Fruit fly (Drosophila melanogaster) Kc167 (cell line): ENCODE measurements around the gene CG43117.

Source experiments
- h ChIP-seq: fragments of >200 bp; optimal IDR thresholded peaks from 3 replicates; lab custom pipeline; 2018; ENCODE audit warnings: missing external identifiers
- insv ChIP-seq: fragments of >200 bp; optimal IDR thresholded peaks from 3 replicates; lab custom pipeline; 2018; ENCODE audit warnings: missing external identifiers
- psq ChIP-seq: fragments of >200 bp; optimal IDR thresholded peaks from 2 replicates; lab custom pipeline; 2017; ENCODE audit warnings: missing external identifiers
- ttk ChIP-seq: sonication (Bioruptor generic); optimal IDR thresholded peaks from 2 replicates; lab custom pipeline; 2017; ENCODE audit warnings: missing external identifiers

- no peak for TF ChIP-seq h
- TF ChIP-seq insv: no peak
- TF ChIP-seq psq (lab: Kevin White, UChicago): no peak
- TF ChIP-seq ttk (lab: Kevin White, UChicago): no peak
Observed at dm6 chr3R:26452345-26452744, 2.2 kb upstream of the CG43117 start, which contains the start of gene CG5447.
